Worm (Caenorhabditis elegans) whole organism, late embryonic: ENCODE results near the gene gsp-1.

Source experiments
- C08G9.2 ChIP-seq: sonication (generic microtip); optimal IDR thresholded peaks from 2 replicates; lab custom pipeline; 2016; ENCODE audit warnings: mild to moderate bottlenecking, missing genetic modification characterization, moderate library complexity, missing compliant biosample characterization
- F13H6.1 ChIP-seq: sonication (generic microtip); optimal IDR thresholded peaks from 2 replicates; lab custom pipeline; 2016; ENCODE audit warnings: missing genetic modification characterization, missing compliant biosample characterization
- ahr-1 ChIP-seq: sonication (generic microtip); optimal IDR thresholded peaks from 2 replicates; lab custom pipeline; 2016; ENCODE audit warnings: missing genetic modification characterization, missing compliant biosample characterization
- ama-1 ChIP-seq: fragments of 150-350 bp; optimal IDR thresholded peaks from 2 replicates; lab custom pipeline; 2014
- ceh-18 ChIP-seq: sonication (generic microtip); optimal IDR thresholded peaks from 2 replicates; lab custom pipeline; 2016; ENCODE audit warnings: missing genetic modification characterization, missing compliant biosample characterization
- ceh-19 ChIP-seq: fragments of 200-800 bp; sonication (Bioruptor generic); optimal IDR thresholded peaks from 2 replicates; lab custom pipeline; 2018; ENCODE audit warnings: mild to moderate bottlenecking, missing genetic modification characterization, missing compliant biosample characterization
- ceh-22 ChIP-seq: sonication (generic microtip); optimal IDR thresholded peaks from 2 replicates; lab custom pipeline; 2017; ENCODE audit warnings: missing biosample characterization, missing genetic modification characterization
- ceh-24 ChIP-seq: sonication (generic microtip); optimal IDR thresholded peaks from 2 replicates; lab custom pipeline; 2016; ENCODE audit warnings: mild to moderate bottlenecking, missing genetic modification characterization, missing compliant biosample characterization
- ceh-34 ChIP-seq: sonication (generic microtip); optimal IDR thresholded peaks from 2 replicates; lab custom pipeline; 2016; ENCODE audit warnings: mild to moderate bottlenecking, missing genetic modification characterization, missing compliant biosample characterization
- ceh-45 ChIP-seq: fragments of 200-800 bp; sonication (Bioruptor generic); IDR thresholded peaks from 2 replicates; pipeline ENCODE4 v1.3.6; 2022; ENCODE audit warnings: missing genetic modification reagents, missing genetic modification characterization, missing compliant biosample characterization
- ceh-6 ChIP-seq: fragments of 200-800 bp; sonication (Bioruptor generic); optimal IDR thresholded peaks from 2 replicates; lab custom pipeline; 2018; ENCODE audit warnings: mild to moderate bottlenecking, missing genetic modification characterization, missing compliant biosample characterization
- che-1 ChIP-seq: sonication (generic microtip); optimal IDR thresholded peaks from 2 replicates; lab custom pipeline; 2016; ENCODE audit warnings: mild to moderate bottlenecking, missing genetic modification characterization, missing compliant biosample characterization
- dve-1 ChIP-seq: sonication (generic microtip); optimal IDR thresholded peaks from 2 replicates; lab custom pipeline; 2017; ENCODE audit warnings: antibody characterized with exemption, mild to moderate bottlenecking, missing genetic modification characterization, missing compliant biosample characterization
- elt-2 ChIP-seq: sonication (generic microtip); optimal IDR thresholded peaks from 2 replicates; lab custom pipeline; 2016; ENCODE audit warnings: missing genetic modification reagents, missing genetic modification characterization, missing compliant biosample characterization
- eyg-1 ChIP-seq: sonication (generic microtip); optimal IDR thresholded peaks from 2 replicates; lab custom pipeline; 2016; ENCODE audit warnings: missing genotype, missing genetic modification characterization, missing compliant biosample characterization
- fax-1 ChIP-seq: sonication (generic microtip); optimal IDR thresholded peaks from 2 replicates; lab custom pipeline; 2016; ENCODE audit warnings: missing genotype, missing genetic modification characterization, missing compliant biosample characterization
- fkh-10 ChIP-seq: fragments of 150-350 bp; optimal IDR thresholded peaks from 2 replicates; lab custom pipeline; 2014; ENCODE audit warnings: missing biosample characterization, missing genetic modification reagents, missing genetic modification characterization
- hlh-15 ChIP-seq: sonication (generic microtip); optimal IDR thresholded peaks from 2 replicates; lab custom pipeline; 2016; ENCODE audit warnings: missing genetic modification characterization, missing compliant biosample characterization
- hlh-30 ChIP-seq: sonication (generic microtip); optimal IDR thresholded peaks from 2 replicates; lab custom pipeline; 2017; ENCODE audit warnings: antibody characterized with exemption, missing genetic modification characterization, missing compliant biosample characterization; ENCODE audit not compliant: insufficient read depth
- hlh-8 ChIP-seq: sonication (generic microtip); optimal IDR thresholded peaks from 2 replicates; lab custom pipeline; 2016; ENCODE audit warnings: missing genotype, missing genetic modification characterization, missing compliant biosample characterization
- lin-11 ChIP-seq: fragments of 200-800 bp; sonication (Bioruptor generic); optimal IDR thresholded peaks from 2 replicates; lab custom pipeline; 2018; ENCODE audit warnings: mild to moderate bottlenecking, missing genetic modification characterization, missing compliant biosample characterization
- mec-3 ChIP-seq: sonication (generic microtip); optimal IDR thresholded peaks from 2 replicates; lab custom pipeline; 2016; ENCODE audit warnings: borderline replicate concordance, missing genetic modification characterization, missing compliant biosample characterization
- npax-4 ChIP-seq: sonication (generic microtip); optimal IDR thresholded peaks from 2 replicates; lab custom pipeline; 2016; ENCODE audit warnings: missing genetic modification characterization, missing compliant biosample characterization
- odd-2 ChIP-seq: sonication (generic microtip); optimal IDR thresholded peaks from 2 replicates; lab custom pipeline; 2017; ENCODE audit warnings: antibody characterized with exemption, mild to moderate bottlenecking, missing genetic modification characterization, missing compliant biosample characterization
- pax-1 ChIP-seq: fragments of 150-350 bp; optimal IDR thresholded peaks from 2 replicates; lab custom pipeline; 2014; ENCODE audit warnings: missing biosample characterization, missing genetic modification characterization
- pha-4 ChIP-seq: fragments of 150-350 bp; optimal IDR thresholded peaks from 2 replicates; lab custom pipeline; 2018; ENCODE audit warnings: missing biosample characterization, missing genetic modification reagents, missing genetic modification characterization
- pqm-1 ChIP-seq: sonication (generic microtip); optimal IDR thresholded peaks from 2 replicates; lab custom pipeline; 2016; ENCODE audit warnings: missing genetic modification characterization, missing compliant biosample characterization
- pros-1 ChIP-seq: fragments of 150-350 bp; optimal IDR thresholded peaks from 2 replicates; lab custom pipeline; 2014; ENCODE audit warnings: missing biosample characterization, missing genetic modification reagents, missing genetic modification characterization
- rnt-1 ChIP-seq: sonication (generic microtip); optimal IDR thresholded peaks from 2 replicates; lab custom pipeline; 2016; ENCODE audit warnings: missing genetic modification characterization, missing compliant biosample characterization
- sdc-2 ChIP-seq: sonication (generic microtip); optimal IDR thresholded peaks from 2 replicates; lab custom pipeline; 2016; ENCODE audit warnings: missing genotype, missing genetic modification characterization, missing compliant biosample characterization
- syd-9 ChIP-seq: sonication (generic microtip); optimal IDR thresholded peaks from 2 replicates; lab custom pipeline; 2016; ENCODE audit warnings: mild to moderate bottlenecking, missing genetic modification characterization, moderate library complexity, missing compliant biosample characterization
- tbx-2 ChIP-seq: sonication (generic microtip); optimal IDR thresholded peaks from 2 replicates; lab custom pipeline; 2016; ENCODE audit warnings: missing genetic modification characterization, missing compliant biosample characterization
- ttx-3 ChIP-seq: sonication (generic microtip); optimal IDR thresholded peaks from 2 replicates; lab custom pipeline; 2016; ENCODE audit warnings: missing genetic modification reagents, missing genetic modification characterization, missing compliant biosample characterization
- unc-86 ChIP-seq: sonication (generic microtip); optimal IDR thresholded peaks from 2 replicates; lab custom pipeline; 2016; ENCODE audit warnings: missing genetic modification characterization, missing compliant biosample characterization
- zip-5 ChIP-seq: sonication (generic microtip); optimal IDR thresholded peaks from 2 replicates; lab custom pipeline; 2016; ENCODE audit warnings: missing genetic modification characterization, missing compliant biosample characterization
- ztf-16 ChIP-seq: sonication (generic microtip); optimal IDR thresholded peaks from 2 replicates; lab custom pipeline; 2017; ENCODE audit warnings: missing genetic modification characterization, missing compliant biosample characterization

Gene gsp-1

ce11 chrV:10684748-10685147 is 2.5 kb downstream of the gsp-1 start:
- TF ChIP-seq ceh-45 (GFP tag; lab: Robert Waterston, UW), result no peak
- TF ChIP-seq pax-1 (tag; lab: Kevin White, UChicago), result no peak
- no peak for TF ChIP-seq tbx-2 (tag; lab: Kevin White, UChicago)
- TF ChIP-seq ceh-19, result no peak
- no peak for TF ChIP-seq che-1 (tag; lab: Kevin White, UChicago)
- no peak for TF ChIP-seq zip-5 (tag; lab: Kevin White, UChicago)
- TF ChIP-seq F13H6.1 (tag; lab: Kevin White, UChicago), result no peak
- TF ChIP-seq dve-1 (tag; lab: Kevin White, UChicago), result no peak
- no peak for TF ChIP-seq fax-1 (tag; lab: Kevin White, UChicago)
- no peak for TF ChIP-seq ceh-22 (tag; lab: Kevin White, UChicago)
- TF ChIP-seq hlh-15 (tag; lab: Kevin White, UChicago), result no peak
- TF ChIP-seq hlh-8, result no peak
- no peak for TF ChIP-seq npax-4
- no peak for TF ChIP-seq odd-2 (tag; lab: Kevin White, UChicago)
- TF ChIP-seq ahr-1 (tag; lab: Kevin White, UChicago), result no peak
- no peak for TF ChIP-seq rnt-1 (tag; lab: Kevin White, UChicago)
- TF ChIP-seq ceh-34 (tag; lab: Kevin White, UChicago), result no peak

ce11 chrV:10687601-10688000 is 5.4 kb downstream of the gsp-1 start, which contains the start of gene F29F11.20:
Gene F29F11.20 (plus strand): TSS chrV:10687901.
- no peak for TF ChIP-seq che-1 (tag; lab: Kevin White, UChicago)
- TF ChIP-seq syd-9, result no peak
- TF ChIP-seq hlh-15 (tag; lab: Kevin White, UChicago), result no peak
- no peak for TF ChIP-seq ama-1
- no peak for TF ChIP-seq pax-1 (tag; lab: Kevin White, UChicago)
- no peak for TF ChIP-seq sdc-2
- TF ChIP-seq lin-11, result no peak

ce11 chrV:10691313-10691712 is 9.1 kb downstream of the gsp-1 start:
- TF ChIP-seq pax-1 (tag; lab: Kevin White, UChicago) (no peak), lin-11 (no peak)
- TF ChIP-seq, all 69 proteins: peak for 0

- no peak for TF ChIP-seq F13H6.1 (tag; lab: Kevin White, UChicago)
- no peak for TF ChIP-seq unc-86
- peak; percentile 84 for TF ChIP-seq elt-2 (tag; lab: Kevin White, UChicago)
- TF ChIP-seq pqm-1 (tag; lab: Kevin White, UChicago), result peak; percentile 42
- TF ChIP-seq, all 69 proteins: peak for 2
These were observed 11.5 kb downstream of the gsp-1 start for ce11 chrV:10693749-10694148.

- no peak for TF ChIP-seq che-1 (tag; lab: Kevin White, UChicago)
- no peak for TF ChIP-seq C08G9.2
- TF ChIP-seq ztf-16 (tag; lab: Kevin White, UChicago), result no peak
- TF ChIP-seq tbx-2 (tag; lab: Kevin White, UChicago), result no peak
- TF ChIP-seq ceh-24 (tag; lab: Kevin White, UChicago), result no peak
- TF ChIP-seq pha-4, result no peak
- TF ChIP-seq hlh-30 (tag; lab: Kevin White, UChicago), result no peak
- no peak for TF ChIP-seq ttx-3 (tag; lab: Kevin White, UChicago)
- TF ChIP-seq ceh-34 (tag; lab: Kevin White, UChicago), result no peak
- TF ChIP-seq fkh-10 (GFP tag; lab: Kevin White, UChicago), result no peak
- TF ChIP-seq mec-3 (tag; lab: Kevin White, UChicago), result no peak
- no peak for TF ChIP-seq ceh-19
- no peak for TF ChIP-seq pros-1 (tag; lab: Kevin White, UChicago)
- TF ChIP-seq eyg-1, result no peak
- TF ChIP-seq ceh-6 (GFP tag; lab: Kevin White, UChicago), result no peak
- no peak for TF ChIP-seq ceh-18
These were observed 13.0 kb downstream of the gsp-1 start, which contains the start of gene C05A2.4 for ce11 chrV:10695181-10695580. Gene C05A2.4 (plus strand): TSS chrV:10695481.
